Worm (Caenorhabditis elegans): Measurements from ENCODE around the gene nrfl-1.

nrfl-1 gene

DNA sequence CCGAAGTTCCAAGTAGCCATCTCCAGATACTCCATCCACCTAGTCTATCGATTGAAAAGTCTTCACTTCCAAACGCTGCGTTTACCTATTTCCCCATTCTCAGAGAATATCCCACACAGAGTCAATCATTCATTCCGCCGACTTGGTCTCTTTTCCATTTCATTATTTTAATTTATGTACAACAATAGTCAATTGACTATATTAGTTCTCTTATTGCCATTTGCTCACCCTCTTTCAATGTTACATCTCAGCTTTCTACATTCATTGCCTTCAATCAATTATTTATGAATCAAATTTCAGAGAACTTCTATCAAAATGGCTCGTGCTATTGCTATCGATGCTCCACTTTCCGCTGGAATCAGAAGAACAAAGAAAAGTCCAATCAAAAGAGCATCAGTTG, 10.3 kb upstream of the nrfl-1 start, which contains the start of gene aly-1:
aly-1 (plus strand) TSS at position 301 of the 400 bp plus-strand sequence.
- TF ChIP-seq lin-35 (GFP tag; optimal IDR thresholded peaks at IDR 0.05) (no peak), unc-130 (tag; optimal IDR thresholded peaks at IDR 0.05) (no peak), Y116A8C.19 (tag; optimal IDR thresholded peaks at IDR 0.05; ENCODE audit: borderline replicate concordance) (no peak), ceh-90 (tag; optimal IDR thresholded peaks at IDR 0.05) (no peak), nhr-12 (tag; optimal IDR thresholded peaks at IDR 0.05) (no peak), mef-2 (tag; optimal IDR thresholded peaks at IDR 0.05) (no peak), mab-9 (GFP tag; IDR thresholded peaks at IDR 0.05) (no peak), nhr-19 (GFP tag; conservative IDR thresholded peaks at IDR 0.05) (no peak)

DNA sequence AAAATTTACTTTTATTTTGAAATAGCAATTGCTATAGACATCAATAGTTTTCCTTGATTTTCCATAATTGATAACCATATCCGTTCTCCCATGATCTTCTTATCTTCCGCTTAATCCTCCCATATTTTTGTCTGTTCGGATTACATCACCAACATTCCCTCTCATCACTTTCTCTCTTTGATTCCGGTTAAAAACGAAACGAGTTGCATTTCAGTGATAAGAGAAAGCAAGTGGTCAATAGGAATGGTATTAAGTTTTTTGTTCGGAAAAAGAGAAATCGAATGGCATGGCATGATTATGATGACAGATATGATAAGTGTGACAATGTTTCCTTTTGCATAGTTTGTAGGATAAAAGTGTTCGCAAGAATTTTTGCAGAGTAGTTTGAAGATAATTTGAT, 6.9 kb upstream of the nrfl-1 start:
- no peak for TF ChIP-seq nhr-85 (tag)
- peak; percentile 29 for TF ChIP-seq jun-1 (tag; optimal IDR thresholded peaks at IDR 0.05)
- no peak for TF ChIP-seq dpl-1 (GFP tag; optimal IDR thresholded peaks at IDR 0.05)
- no peak for TF ChIP-seq vab-15 (tag; optimal IDR thresholded peaks at IDR 0.05)
- TF ChIP-seq zip-4 (GFP tag; optimal IDR thresholded peaks at IDR 0.05), result no peak
- TF ChIP-seq C16A3.4 (tag; optimal IDR thresholded peaks at IDR 0.05), result no peak
- TF ChIP-seq sup-37 (GFP tag; optimal IDR thresholded peaks at IDR 0.05), result no peak
- no peak for TF ChIP-seq egl-27 (tag; optimal IDR thresholded peaks at IDR 0.05)
- TF ChIP-seq nhr-20 (tag; optimal IDR thresholded peaks at IDR 0.05), result no peak
- TF ChIP-seq lsy-2 (tag; optimal IDR thresholded peaks at IDR 0.05), result no peak
- no peak for TF ChIP-seq irx-1 (tag; optimal IDR thresholded peaks at IDR 0.05)
- TF ChIP-seq aly-2 (tag; optimal IDR thresholded peaks at IDR 0.05), result no peak
- TF ChIP-seq elt-2 (tag; optimal IDR thresholded peaks at IDR 0.05), result peak; percentile 62
- TF ChIP-seq ces-1 (GFP tag; optimal IDR thresholded peaks at IDR 0.05), result no peak
- TF ChIP-seq hpl-2 (GFP tag; optimal IDR thresholded peaks at IDR 0.05), result no peak
- no peak for TF ChIP-seq hlh-4 (tag; optimal IDR thresholded peaks at IDR 0.05)
- no peak for TF ChIP-seq unc-130 (tag; optimal IDR thresholded peaks at IDR 0.05)
- no peak for TF ChIP-seq alr-1 (tag; optimal IDR thresholded peaks at IDR 0.05; ENCODE audit: borderline replicate concordance)
- peak; percentile 95 for TF ChIP-seq blmp-1 (tag; optimal IDR thresholded peaks at IDR 0.05)
- no peak for TF ChIP-seq egl-13 (tag; optimal IDR thresholded peaks at IDR 0.05)

DNA sequence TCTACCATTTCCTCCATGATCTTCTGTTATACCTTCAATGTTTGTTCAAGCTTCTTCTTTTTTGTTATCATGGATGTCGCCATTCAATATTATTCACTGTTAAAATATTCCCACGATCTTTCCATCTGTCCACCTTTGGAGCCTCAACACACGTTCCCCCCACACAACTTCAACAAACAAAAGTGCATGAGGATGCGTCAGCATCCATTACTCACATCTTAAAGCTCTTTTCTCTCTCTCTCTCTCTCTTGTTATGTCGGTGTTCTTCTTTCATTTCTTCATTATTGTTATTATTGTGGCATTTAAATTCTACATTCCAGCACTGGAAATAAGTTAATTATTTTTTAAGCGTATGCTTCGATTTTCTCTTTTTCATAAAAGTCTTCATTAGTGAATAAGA, 4.8 kb upstream of the nrfl-1 start:
- TF ChIP-seq blmp-1 (tag; optimal IDR thresholded peaks at IDR 0.05), result no peak
- TF ChIP-seq C16A3.4 (tag; optimal IDR thresholded peaks at IDR 0.05), result no peak
- TF ChIP-seq lin-15B (tag; optimal IDR thresholded peaks at IDR 0.05), result no peak
- no peak for TF ChIP-seq rnt-1 (tag; optimal IDR thresholded peaks at IDR 0.05)
- TF ChIP-seq fkh-8 (tag; optimal IDR thresholded peaks at IDR 0.05), result no peak
- TF ChIP-seq pqm-1 (tag; optimal IDR thresholded peaks at IDR 0.05), result no peak
- no peak for TF ChIP-seq ets-5 (GFP tag; IDR thresholded peaks at IDR 0.05)
- no peak for TF ChIP-seq C34B4.2 (tag; optimal IDR thresholded peaks at IDR 0.05)
- no peak for TF ChIP-seq snpc-4 (tag; optimal IDR thresholded peaks at IDR 0.05)
- TF ChIP-seq fkh-10 (GFP tag; optimal IDR thresholded peaks at IDR 0.05), result no peak
- no peak for TF ChIP-seq ceh-63 (GFP tag; optimal IDR thresholded peaks at IDR 0.05)
- no peak for TF ChIP-seq pag-3 (tag; optimal IDR thresholded peaks at IDR 0.05; ENCODE audit: borderline replicate concordance, insufficient read depth)
- no peak for TF ChIP-seq ama-1 (optimal IDR thresholded peaks at IDR 0.05)

DNA sequence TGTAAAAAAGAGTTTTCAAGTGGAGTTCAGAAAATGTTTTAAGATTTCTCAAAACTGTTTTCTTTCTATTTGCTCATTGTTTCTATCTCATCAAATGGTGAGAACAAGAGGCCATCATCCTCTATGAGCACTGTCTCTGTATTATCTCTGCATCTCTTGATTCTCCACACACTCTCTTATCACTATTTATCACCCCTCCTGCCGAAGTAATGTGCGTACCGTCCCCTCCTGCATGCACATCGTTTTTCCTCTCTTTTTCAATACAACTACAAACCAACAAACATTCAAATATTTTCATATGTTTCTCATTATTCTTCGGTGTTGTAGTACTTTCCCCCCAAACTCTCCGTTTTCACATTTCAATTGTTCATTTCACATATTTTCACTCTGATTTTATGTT, 2.4 kb upstream of the nrfl-1 start:
- TF ChIP-seq nhr-47 (tag; optimal IDR thresholded peaks at IDR 0.05) (no peak), lin-35 (GFP tag; optimal IDR thresholded peaks at IDR 0.05) (no peak), efl-3 (GFP tag; optimal IDR thresholded peaks at IDR 0.05) (no peak), nhr-77 (tag; optimal IDR thresholded peaks at IDR 0.05) (no peak), fkh-8 (tag; optimal IDR thresholded peaks at IDR 0.05) (no peak), nhr-12 (tag; optimal IDR thresholded peaks at IDR 0.05) (no peak), elt-2 (tag; optimal IDR thresholded peaks at IDR 0.05) (peak; percentile 46), mep-1 (tag; optimal IDR thresholded peaks at IDR 0.05) (no peak), alr-1 (tag; optimal IDR thresholded peaks at IDR 0.05; ENCODE audit: borderline replicate concordance) (no peak), skn-1 (tag; optimal IDR thresholded peaks at IDR 0.05) (no peak), egl-27 (tag; optimal IDR thresholded peaks at IDR 0.05) (no peak), unc-130 (tag; optimal IDR thresholded peaks at IDR 0.05) (no peak), snu-23 (GFP tag; optimal IDR thresholded peaks at IDR 0.05) (no peak), jun-1 (tag; optimal IDR thresholded peaks at IDR 0.05) (no peak), fkh-10 (GFP tag; optimal IDR thresholded peaks at IDR 0.05) (no peak), efl-1 (optimal IDR thresholded peaks at IDR 0.05) (no peak), efl-1 (GFP tag; optimal IDR thresholded peaks at IDR 0.05 in 1 of 2) (peak in 1 of 2 experiments; percentile 46)
